Worm (Caenorhabditis elegans) whole organism, L4 larva: ENCODE data around the gene acy-1.

Source experiments
- F37D6.2 ChIP-seq: sonication (generic microtip); optimal IDR thresholded peaks from 2 replicates; lab custom pipeline; 2016; ENCODE audit warnings: mild to moderate bottlenecking, missing genetic modification characterization, missing compliant biosample characterization
- Y48G9A.11 ChIP-seq: fragments of 200-800 bp; sonication (Bioruptor generic); IDR thresholded peaks from 2 replicates; pipeline ENCODE4 v1.3.6; 2022; ENCODE audit warnings: missing genetic modification reagents, missing genetic modification characterization, missing compliant biosample characterization
- ZK546.5 ChIP-seq, 2 experiments: sonication (generic microtip); optimal IDR thresholded peaks; 2 replicates each; lab custom pipeline; 2017; ENCODE audit warnings: missing biosample characterization in 2 of 2, missing genetic modification characterization in 2 of 2
- aha-1 ChIP-seq: fragments of 150-350 bp; peaks from one replicate; lab custom pipeline; 2014; ENCODE audit warnings: missing biosample characterization, missing genetic modification characterization
- ctbp-1 ChIP-seq: fragments of 200-800 bp; sonication (Bioruptor generic); IDR thresholded peaks from 2 replicates; pipeline ENCODE4 v1.3.6; 2022; ENCODE audit warnings: missing genetic modification reagents, missing genetic modification characterization, missing compliant biosample characterization
- daf-16 ChIP-seq, 3 experiments: sonication (generic microtip); optimal IDR thresholded peaks; 2 replicates each; lab custom pipeline; 2016 to 2017; ENCODE audit warnings: missing genetic modification characterization in 3 of 3, missing genetic modification reagents in 3 of 3, mild to moderate bottlenecking in 2 of 3, missing compliant biosample characterization in 2 of 3, missing biosample characterization in 1 of 3, moderate library complexity in 1 of 3
- daf-19 ChIP-seq: fragments of 200-800 bp; sonication (Bioruptor generic); conservative IDR thresholded peaks from 2 replicates; pipeline ENCODE4 v1.3.6; 2022; ENCODE audit warnings: missing genetic modification characterization, missing compliant biosample characterization
- dmd-6 ChIP-seq: fragments of 200-800 bp; sonication (Bioruptor generic); IDR thresholded peaks from 2 replicates; pipeline ENCODE4 v1.3.6; 2022; ENCODE audit warnings: missing genetic modification reagents, missing genetic modification characterization, missing compliant biosample characterization
- dmd-8 ChIP-seq: fragments of 200-800 bp; sonication (Bioruptor generic); IDR thresholded peaks from 2 replicates; pipeline ENCODE4 v1.3.6; 2022; ENCODE audit warnings: missing genetic modification characterization, missing compliant biosample characterization
- dpl-1 ChIP-seq: fragments of 150-350 bp; optimal IDR thresholded peaks from 2 replicates; lab custom pipeline; 2014; ENCODE audit warnings: missing biosample characterization, missing genetic modification reagents, missing genetic modification characterization
- egl-43 ChIP-seq: fragments of 200-800 bp; sonication (Bioruptor generic); IDR thresholded peaks from 2 replicates; pipeline ENCODE4 v1.3.6; 2022; ENCODE audit warnings: missing genetic modification reagents, missing genetic modification characterization, missing compliant biosample characterization
- fkh-10 ChIP-seq: fragments of 150-350 bp; optimal IDR thresholded peaks from 2 replicates; lab custom pipeline; 2014; ENCODE audit warnings: missing biosample characterization, missing genetic modification reagents, missing genetic modification characterization
- hif-1 ChIP-seq, 2 experiments: sonication (generic microtip); optimal IDR thresholded peaks; 2 replicates each; lab custom pipeline; 2016 to 2017; ENCODE audit warnings: missing compliant biosample characterization in 2 of 2, missing genetic modification characterization in 2 of 2, missing genetic modification reagents in 2 of 2, missing genotype in 2 of 2, mild to moderate bottlenecking in 1 of 2
- hlh-11 ChIP-seq: fragments of 200-800 bp; sonication (Bioruptor generic); optimal IDR thresholded peaks from 2 replicates; lab custom pipeline; 2018; ENCODE audit warnings: mild to moderate bottlenecking, missing genetic modification characterization, missing compliant biosample characterization
- hmg-1.1 ChIP-seq: fragments of 200-800 bp; sonication (Bioruptor generic); IDR thresholded peaks from 2 replicates; pipeline ENCODE4 v1.3.6; 2022; ENCODE audit warnings: missing genetic modification reagents, missing genetic modification characterization, missing compliant biosample characterization
- jun-1 ChIP-seq: fragments of 150-350 bp; optimal IDR thresholded peaks from 2 replicates; lab custom pipeline; 2014; ENCODE audit warnings: missing biosample characterization, missing genetic modification reagents, missing genetic modification characterization
- lim-7 ChIP-seq: fragments of 200-800 bp; sonication (Bioruptor generic); IDR thresholded peaks from 2 replicates; pipeline ENCODE4 v1.3.6; 2022; ENCODE audit warnings: missing genetic modification characterization, missing compliant biosample characterization
- lin-13 ChIP-seq: fragments of 150-350 bp; optimal IDR thresholded peaks from 2 replicates; lab custom pipeline; 2014; ENCODE audit warnings: missing biosample characterization, missing genetic modification reagents, missing genetic modification characterization
- lin-15B ChIP-seq: fragments of 150-350 bp; sonication (generic microtip); optimal IDR thresholded peaks from 3 replicates; lab custom pipeline; 2014; ENCODE audit warnings: missing biosample characterization, missing genetic modification characterization
- lin-29 ChIP-seq: fragments of 200-800 bp; sonication (Bioruptor generic); IDR thresholded peaks from 2 replicates; pipeline ENCODE4 v1.3.6; 2022; ENCODE audit warnings: missing genetic modification reagents, missing genetic modification characterization, missing compliant biosample characterization
- lin-38 ChIP-seq: fragments of 200-800 bp; sonication (Bioruptor generic); IDR thresholded peaks from 2 replicates; pipeline ENCODE4 v1.3.6; 2022; ENCODE audit warnings: missing genetic modification reagents, missing genetic modification characterization, missing compliant biosample characterization
- lin-39 ChIP-seq: fragments of 150-350 bp; optimal IDR thresholded peaks from 2 replicates; lab custom pipeline; 2014; ENCODE audit warnings: missing biosample characterization, missing genetic modification reagents, missing genetic modification characterization
- lir-3 ChIP-seq: sonication (generic microtip); optimal IDR thresholded peaks from 2 replicates; lab custom pipeline; 2016; ENCODE audit warnings: mild to moderate bottlenecking, missing genetic modification characterization, missing compliant biosample characterization
- lsy-2 ChIP-seq, 2 experiments: fragments of 150-350 bp in 1 of 2; sonication (generic microtip) in 1 of 2; optimal IDR thresholded peaks; 2 replicates each; lab custom pipeline; 2014 to 2017; ENCODE audit warnings: missing biosample characterization in 2 of 2, missing genetic modification characterization in 2 of 2
- mdl-1 ChIP-seq, 2 experiments: fragments of 150-350 bp in 1 of 2; sonication (generic microtip) in 1 of 2; optimal IDR thresholded peaks; 2 replicates each; lab custom pipeline; 2014 to 2017; ENCODE audit warnings: missing biosample characterization in 2 of 2, missing genetic modification characterization in 2 of 2
- mdt-29 ChIP-seq: fragments of 200-800 bp; sonication (Bioruptor generic); IDR thresholded peaks from 2 replicates; pipeline ENCODE4 v1.3.6; 2022; ENCODE audit warnings: missing genetic modification reagents, missing genetic modification characterization, missing compliant biosample characterization
- mep-1 ChIP-seq: fragments of 150-350 bp; sonication (generic microtip); optimal IDR thresholded peaks from 3 replicates; lab custom pipeline; 2014; ENCODE audit warnings: missing biosample characterization, missing genetic modification characterization
- mes-2 ChIP-seq: sonication (generic microtip); optimal IDR thresholded peaks from 2 replicates; lab custom pipeline; 2016; ENCODE audit warnings: missing genotype, mild to moderate bottlenecking, missing genetic modification characterization, missing compliant biosample characterization; ENCODE audit not compliant: poor library complexity, severe bottlenecking
- mxl-3 ChIP-seq: fragments of 200-800 bp; sonication (Bioruptor generic); optimal IDR thresholded peaks from 2 replicates; lab custom pipeline; 2018; ENCODE audit warnings: mild to moderate bottlenecking, missing genetic modification characterization, missing compliant biosample characterization
- nhr-102 ChIP-seq: sonication (generic microtip); optimal IDR thresholded peaks from 2 replicates; lab custom pipeline; 2016; ENCODE audit warnings: mild to moderate bottlenecking, missing genetic modification characterization, moderate library complexity, missing compliant biosample characterization
- nhr-11 ChIP-seq: fragments of 150-350 bp; optimal IDR thresholded peaks from 2 replicates; lab custom pipeline; 2014; ENCODE audit warnings: missing biosample characterization, missing genetic modification characterization
- nhr-48 ChIP-seq: sonication (generic microtip); optimal IDR thresholded peaks from 2 replicates; lab custom pipeline; 2016; ENCODE audit warnings: mild to moderate bottlenecking, missing genetic modification characterization, missing compliant biosample characterization
- nhr-6 ChIP-seq: fragments of 150-350 bp; optimal IDR thresholded peaks from 2 replicates; lab custom pipeline; 2014; ENCODE audit warnings: missing biosample characterization, missing genetic modification characterization
- nhr-76 ChIP-seq: fragments of 150-350 bp; optimal IDR thresholded peaks from 2 replicates; lab custom pipeline; 2014; ENCODE audit warnings: missing biosample characterization, missing genetic modification characterization
- pha-4 ChIP-seq, 2 experiments: fragments of 150-350 bp in 1 of 2; fragments of 200-800 bp in 1 of 2; sonication (Bioruptor generic) in 1 of 2; IDR thresholded peaks in 1 of 2; optimal IDR thresholded peaks in 1 of 2; 2 replicates each; pipeline versions ENCODE4 v1.3.6 to Lab custom; 2014 to 2022; ENCODE audit warnings: missing genetic modification characterization in 2 of 2, missing genetic modification reagents in 2 of 2, missing biosample characterization in 1 of 2, missing compliant biosample characterization in 1 of 2
- rbr-2 ChIP-seq: sonication (generic microtip); optimal IDR thresholded peaks from 2 replicates; lab custom pipeline; 2016; ENCODE audit warnings: missing genotype, missing genetic modification characterization, missing compliant biosample characterization
- set-16 ChIP-seq: fragments of 200-800 bp; sonication (Bioruptor generic); IDR thresholded peaks from 2 replicates; pipeline ENCODE4 v1.3.6; 2022; ENCODE audit warnings: missing genetic modification reagents, missing genetic modification characterization, missing compliant biosample characterization
- unc-62 ChIP-seq, 3 experiments: fragments of 150-350 bp in 1 of 3; sonication (generic microtip); optimal IDR thresholded peaks in 2 of 3; peaks in 1 of 3; 1 replicate in 1 of 3; 2 replicates in 2 of 3; lab custom pipeline; 2014 to 2017; ENCODE audit warnings: missing biosample characterization in 3 of 3, missing genetic modification characterization in 3 of 3, missing genetic modification reagents in 3 of 3, missing genotype in 1 of 3
- zip-2 ChIP-seq: fragments of 150-350 bp; optimal IDR thresholded peaks from 2 replicates; lab custom pipeline; 2014; ENCODE audit warnings: missing biosample characterization, missing genetic modification characterization

Gene acy-1

ce11 chrIII:4721750-4722149, at the start of gene acy-1:
Gene acy-1 (plus strand): TSS chrIII:4722095.
- TF ChIP-seq lsy-2 (tag; optimal IDR thresholded peaks at IDR 0.05; lab: Kevin White, UChicago) (peak; percentile 66 to 84), ctbp-1 (peak; percentile 70), lin-13 (GFP tag; lab: Kevin White, UChicago) (peak; percentile 19), lim-7 (GFP tag; lab: Robert Waterston, UW) (no peak), lin-38 (GFP tag; lab: Robert Waterston, UW) (peak; percentile 65), dmd-8 (GFP tag; lab: Robert Waterston, UW) (0 out of 2 replicates have a peak, but pooled peaks have one; percentile 48), nhr-11 (tag; lab: Kevin White, UChicago) (peak; percentile 79), mes-2 (tag; lab: Kevin White, UChicago) (peak; percentile 45), nhr-102 (tag; lab: Kevin White, UChicago) (no peak), zip-2 (tag; lab: Kevin White, UChicago) (no peak), hlh-11 (tag; lab: Kevin White, UChicago) (peak; percentile 60), Y48G9A.11 (GFP tag; lab: Robert Waterston, UW) (no peak), dmd-6 (GFP tag; lab: Robert Waterston, UW) (peak; percentile 28; the same call in 1 of the 2 replicates), mep-1 (tag; lab: Kevin White, UChicago) (peak; percentile 74), nhr-48 (no peak), hmg-1.1 (GFP tag; lab: Robert Waterston, UW) (peak; percentile 79), pha-4 (GFP tag; IDR thresholded peaks at IDR 0.05; lab: Robert Waterston, UW) (no peak), pha-4 (tag; optimal IDR thresholded peaks at IDR 0.05; lab: Kevin White, UChicago) (peak; percentile 14), daf-19 (GFP tag; lab: Robert Waterston, UW) (no peak), egl-43 (GFP tag; lab: Robert Waterston, UW) (0 out of 2 replicates have a peak, but pooled peaks have one; percentile 34), unc-62 (GFP tag; optimal IDR thresholded peaks at IDR 0.05 in 1 of 2; lab: Kevin White, UChicago) (peak in 1 of 2 experiments; percentile 30), unc-62 (tag; optimal IDR thresholded peaks at IDR 0.05; lab: Kevin White, UChicago) (no peak), hif-1 (tag; optimal IDR thresholded peaks at IDR 0.05; lab: Kevin White, UChicago) (peak in 1 of 2 experiments; percentile 10), fkh-10 (GFP tag; lab: Kevin White, UChicago) (peak; percentile 83), daf-16 (GFP tag; optimal IDR thresholded peaks at IDR 0.05; lab: Kevin White, UChicago) (peak in 1 of 2 experiments; percentile 14), daf-16 (tag; optimal IDR thresholded peaks at IDR 0.05; lab: Kevin White, UChicago) (no peak), dpl-1 (GFP tag; lab: Kevin White, UChicago) (peak; percentile 58), jun-1 (tag; lab: Kevin White, UChicago) (no peak), rbr-2 (tag; lab: Kevin White, UChicago) (peak; percentile 76), F37D6.2 (tag; lab: Kevin White, UChicago) (peak; percentile 42), mdl-1 (tag; optimal IDR thresholded peaks at IDR 0.05; lab: Kevin White, UChicago) (peak in 1 of 2 experiments; percentile 30), lin-39 (tag; lab: Kevin White, UChicago) (no peak), set-16 (GFP tag; lab: Robert Waterston, UW) (peak; percentile 61), aha-1 (peak; percentile 95)

ce11 chrIII:4677466-4677865, 44.4 kb upstream of the acy-1 start, which contains the start of gene srg-10:
Gene srg-10 (plus strand): TSS chrIII:4677766.
- TF ChIP-seq ZK546.5 (tag; optimal IDR thresholded peaks at IDR 0.05; lab: Kevin White, UChicago) (no peak), nhr-6 (tag; lab: Kevin White, UChicago) (no peak), mdt-29 (GFP tag; lab: Robert Waterston, UW) (no peak), daf-16 (GFP tag; optimal IDR thresholded peaks at IDR 0.05; lab: Kevin White, UChicago) (no peak), daf-16 (tag; optimal IDR thresholded peaks at IDR 0.05; lab: Kevin White, UChicago) (no peak), lir-3 (tag; lab: Kevin White, UChicago) (no peak), nhr-76 (tag; lab: Kevin White, UChicago) (no peak), lin-15B (tag; lab: Kevin White, UChicago) (no peak), lin-29 (no peak), nhr-11 (tag; lab: Kevin White, UChicago) (no peak), mxl-3 (GFP tag; lab: Kevin White, UChicago) (no peak), lin-13 (GFP tag; lab: Kevin White, UChicago) (no peak)
